Fruit fly (Drosophila melanogaster) Kc167 (cell line): Measurements from ENCODE around the gene IntS6.
A peak's percentile ranks its signal among the peaks of the same experiment; 100 is the strongest.

Source experiments
- Myc ChIP-seq: fragments of >200 bp; optimal IDR thresholded peaks from 2 replicates; lab custom pipeline; 2017; ENCODE audit warnings: missing external identifiers
- Sin3A ChIP-seq: fragments of >200 bp; optimal IDR thresholded peaks from 2 replicates; lab custom pipeline; 2018; ENCODE audit warnings: missing external identifiers
- h ChIP-seq: fragments of >200 bp; optimal IDR thresholded peaks from 3 replicates; lab custom pipeline; 2018; ENCODE audit warnings: missing external identifiers
- insv ChIP-seq: fragments of >200 bp; optimal IDR thresholded peaks from 3 replicates; lab custom pipeline; 2018; ENCODE audit warnings: missing external identifiers
- psq ChIP-seq: fragments of >200 bp; optimal IDR thresholded peaks from 2 replicates; lab custom pipeline; 2017; ENCODE audit warnings: missing external identifiers
- ttk ChIP-seq: sonication (Bioruptor generic); optimal IDR thresholded peaks from 2 replicates; lab custom pipeline; 2017; ENCODE audit warnings: missing external identifiers

The IntS6 gene

dm6 chrX:5715455-5716227 is 31.4 kb downstream of the IntS6 start:
- TF ChIP-seq Sin3A (lab: Kevin White, UChicago), result no peak
- TF ChIP-seq psq (lab: Kevin White, UChicago), result no peak
- no peak for TF ChIP-seq Myc (lab: Kevin White, UChicago)
- TF ChIP-seq h (lab: Kevin White, UChicago), result no peak
- no peak for TF ChIP-seq insv (lab: Kevin White, UChicago)
- no peak for TF ChIP-seq ttk (lab: Kevin White, UChicago)

dm6 chrX:5714786-5715185 is 32.3 kb downstream of the IntS6 start:
- TF ChIP-seq ttk (lab: Kevin White, UChicago) (peak; percentile 99), h (lab: Kevin White, UChicago) (no peak)

dm6 chrX:5712966-5713365 is 34.1 kb downstream of the IntS6 start:
- TF ChIP-seq Sin3A (lab: Kevin White, UChicago) (no peak), Myc (lab: Kevin White, UChicago) (no peak)

- TF ChIP-seq Sin3A (lab: Kevin White, UChicago), result no peak
Measured at dm6 chrX:5705899-5706312, 41.1 kb downstream of the IntS6 start.

- TF ChIP-seq psq (lab: Kevin White, UChicago) (no peak), h (lab: Kevin White, UChicago) (no peak), ttk (lab: Kevin White, UChicago) (no peak), Sin3A (lab: Kevin White, UChicago) (no peak), Myc (lab: Kevin White, UChicago) (no peak), insv (lab: Kevin White, UChicago) (no peak)
Measured at dm6 chrX:5705097-5705496, 42.0 kb downstream of the IntS6 start.

- TF ChIP-seq ttk (lab: Kevin White, UChicago) (no peak), psq (lab: Kevin White, UChicago) (no peak), Myc (lab: Kevin White, UChicago) (no peak), Sin3A (lab: Kevin White, UChicago) (no peak), h (lab: Kevin White, UChicago) (no peak), insv (lab: Kevin White, UChicago) (no peak)
Measured at dm6 chrX:5699824-5700498, 47.1 kb downstream of the IntS6 start.

dm6 chrX:5698087-5698727 is 48.8 kb downstream of the IntS6 start, which contains the start of gene AdamTS-B:
Gene AdamTS-B (plus strand): TSS chrX:5698557.
- no peak for TF ChIP-seq ttk (lab: Kevin White, UChicago)

dm6 chrX:5696436-5697022 is 50.5 kb downstream of the IntS6 start:
- no peak for TF ChIP-seq ttk (lab: Kevin White, UChicago)
- no peak for TF ChIP-seq h (lab: Kevin White, UChicago)
- no peak for TF ChIP-seq Sin3A (lab: Kevin White, UChicago)
- no peak for TF ChIP-seq psq (lab: Kevin White, UChicago)
- no peak for TF ChIP-seq insv (lab: Kevin White, UChicago)
- TF ChIP-seq Myc (lab: Kevin White, UChicago), result no peak

dm6 chrX:5695958-5696357 is 51.1 kb downstream of the IntS6 start:
- TF ChIP-seq h (lab: Kevin White, UChicago), result no peak
- TF ChIP-seq ttk (lab: Kevin White, UChicago), result no peak
- TF ChIP-seq psq (lab: Kevin White, UChicago), result no peak
- TF ChIP-seq Myc (lab: Kevin White, UChicago), result no peak
- no peak for TF ChIP-seq Sin3A (lab: Kevin White, UChicago)

- no peak for TF ChIP-seq psq (lab: Kevin White, UChicago)
- TF ChIP-seq h (lab: Kevin White, UChicago), result no peak
- no peak for TF ChIP-seq insv (lab: Kevin White, UChicago)
- TF ChIP-seq ttk (lab: Kevin White, UChicago), result no peak
- TF ChIP-seq Myc (lab: Kevin White, UChicago), result no peak
- TF ChIP-seq Sin3A (lab: Kevin White, UChicago), result no peak
Measured at dm6 chrX:5695035-5695434, 52.0 kb downstream of the IntS6 start, which contains the start of gene CG3149. Gene CG3149 (minus strand): TSS chrX:5695205.

- no peak for TF ChIP-seq Sin3A (lab: Kevin White, UChicago)
- no peak for TF ChIP-seq psq (lab: Kevin White, UChicago)
- no peak for TF ChIP-seq insv (lab: Kevin White, UChicago)
- TF ChIP-seq Myc (lab: Kevin White, UChicago), result no peak
- TF ChIP-seq ttk (lab: Kevin White, UChicago), result no peak
- TF ChIP-seq h (lab: Kevin White, UChicago), result no peak
Measured at dm6 chrX:5690651-5691379, 56.2 kb downstream of the IntS6 start.
